Worm (Caenorhabditis elegans): ENCODE measurements around the gene nep-25.

nep-25 gene

ce11 chrII:5844694-5845129, 2.7 kb downstream of the nep-25 start (continued):
- TF ChIP-seq nhr-19 (GFP tag; conservative IDR thresholded peaks at IDR 0.05) (peak; percentile 99), lir-3 (tag; optimal IDR thresholded peaks at IDR 0.05; ENCODE audit: poor library complexity) (peak; percentile 96), dsc-1 (tag; optimal IDR thresholded peaks at IDR 0.05) (peak; percentile 100), skn-1 (tag; optimal IDR thresholded peaks at IDR 0.05) (peak; percentile 91), sptf-1 (tag; optimal IDR thresholded peaks at IDR 0.05) (no peak), snpc-4 (tag; optimal IDR thresholded peaks at IDR 0.05) (peak; percentile 100), ztf-11 (tag; optimal IDR thresholded peaks at IDR 0.05) (peak; percentile 93 to 98), nhr-77 (tag; optimal IDR thresholded peaks at IDR 0.05) (peak; percentile 99), Y116A8C.19 (tag; optimal IDR thresholded peaks at IDR 0.05; ENCODE audit: borderline replicate concordance) (peak; percentile 48)

ce11 chrII:5845441-5845840, 3.4 kb downstream of the nep-25 start, which contains the start of the genes ZK1248.17 and H41C03.3:
Gene ZK1248.17, minus strand, starts transcription at chrII:5845541.
Gene H41C03.3, plus strand, starts transcription at chrII:5845777.
- TF ChIP-seq ceh-90 (tag; optimal IDR thresholded peaks at IDR 0.05) (no peak), ceh-8 (GFP tag; optimal IDR thresholded peaks at IDR 0.05) (no peak), rnt-1 (tag; optimal IDR thresholded peaks at IDR 0.05) (no peak), fkh-10 (GFP tag; optimal IDR thresholded peaks at IDR 0.05) (no peak), hlh-17 (GFP tag; optimal IDR thresholded peaks at IDR 0.05; ENCODE audit: borderline replicate concordance) (no peak), snu-23 (GFP tag; optimal IDR thresholded peaks at IDR 0.05) (no peak), unc-130 (tag; optimal IDR thresholded peaks at IDR 0.05) (no peak), zip-4 (GFP tag; optimal IDR thresholded peaks at IDR 0.05) (no peak), ama-1 (optimal IDR thresholded peaks at IDR 0.05) (no peak), sptf-1 (tag; optimal IDR thresholded peaks at IDR 0.05) (no peak), egl-13 (tag; optimal IDR thresholded peaks at IDR 0.05) (no peak), dsc-1 (tag; optimal IDR thresholded peaks at IDR 0.05) (no peak), ceh-82 (tag; optimal IDR thresholded peaks at IDR 0.05) (no peak), pag-3 (tag; optimal IDR thresholded peaks at IDR 0.05; ENCODE audit: borderline replicate concordance, insufficient read depth) (no peak), unc-62 (GFP tag; optimal IDR thresholded peaks at IDR 0.05) (no peak), ets-5 (GFP tag; IDR thresholded peaks at IDR 0.05) (no peak), ztf-4 (tag; optimal IDR thresholded peaks at IDR 0.05) (no peak), C16A3.4 (tag; optimal IDR thresholded peaks at IDR 0.05) (no peak), nhr-28 (tag; optimal IDR thresholded peaks at IDR 0.05) (no peak), jun-1 (tag; optimal IDR thresholded peaks at IDR 0.05) (no peak)

ce11 chrII:5846181-5846580, 4.1 kb downstream of the nep-25 start:
- no peak for TF ChIP-seq nhr-11 (tag; optimal IDR thresholded peaks at IDR 0.05)
- no peak for TF ChIP-seq nhr-237 (tag; optimal IDR thresholded peaks at IDR 0.05)
- TF ChIP-seq efl-1 (optimal IDR thresholded peaks at IDR 0.05), result no peak
- peak in 1 of 2 experiments; percentile 27 for TF ChIP-seq efl-1 (GFP tag; optimal IDR thresholded peaks at IDR 0.05 in 1 of 2)
- TF ChIP-seq mef-2 (tag; optimal IDR thresholded peaks at IDR 0.05), result no peak
- TF ChIP-seq lir-3 (tag; optimal IDR thresholded peaks at IDR 0.05; ENCODE audit: poor library complexity), result no peak
- peak; percentile 22 for TF ChIP-seq elt-2 (tag; optimal IDR thresholded peaks at IDR 0.05)
- TF ChIP-seq egl-27 (tag; optimal IDR thresholded peaks at IDR 0.05), result no peak

- TF ChIP-seq unc-62 (GFP tag; optimal IDR thresholded peaks at IDR 0.05), result no peak
- TF ChIP-seq fkh-8 (tag; optimal IDR thresholded peaks at IDR 0.05), result peak; percentile 25
Observed at ce11 chrII:5852007-5852406, 10.0 kb downstream of the nep-25 start, which contains the start of gene H41C03.2. Gene H41C03.2, minus strand, starts transcription at chrII:5852107.

- TF ChIP-seq elt-3 (tag; optimal IDR thresholded peaks at IDR 0.05), result peak in 2 of 6 experiments; percentile 51 to 80
- no peak for TF ChIP-seq nhr-12 (tag; optimal IDR thresholded peaks at IDR 0.05)
- peak; percentile 73 for TF ChIP-seq blmp-1 (tag; optimal IDR thresholded peaks at IDR 0.05)
- TF ChIP-seq nhr-85 (tag), result peak; percentile 55
Observed at ce11 chrII:5853261-5853660, 11.2 kb downstream of the nep-25 start.

Data from whole organism, L1 larva.